Fruit fly (Drosophila melanogaster) whole organism, wandering third instar larva: ENCODE results near the gene Imp.

Experiments
- CG32264 ChIP-seq: fragments of 200-800 bp; sonication (Bioruptor generic); optimal IDR thresholded peaks from 2 replicates; lab custom pipeline; 2016; ENCODE audit warnings: missing biosample characterization, missing genetic modification characterization
- CG9705 ChIP-seq: fragments of 200-800 bp; sonication (Bioruptor generic); optimal IDR thresholded peaks from 2 replicates; lab custom pipeline; 2018; ENCODE audit warnings: missing biosample characterization, mild to moderate bottlenecking, missing genetic modification characterization
- CrebA ChIP-seq: fragments of 200-800 bp; sonication (Bioruptor generic); optimal IDR thresholded peaks from 2 replicates; lab custom pipeline; 2016; ENCODE audit warnings: missing biosample characterization, mild to moderate bottlenecking, missing genetic modification characterization, borderline replicate concordance
- Dif ChIP-seq: fragments of 200-275, 200-300 bp; sonication (Bioruptor generic); optimal IDR thresholded peaks from 2 replicates; lab custom pipeline; 2018; ENCODE audit warnings: missing biosample characterization, missing genetic modification characterization; ENCODE audit not compliant: partially characterized antibody
- GATAd ChIP-seq: sonication (Bioruptor generic); optimal IDR thresholded peaks from 2 replicates; lab custom pipeline; 2016; ENCODE audit warnings: missing biosample characterization, missing genetic modification characterization
- HLH106 ChIP-seq: fragments of 200-800 bp; optimal IDR thresholded peaks from 3 replicates; lab custom pipeline; 2019; ENCODE audit warnings: missing biosample characterization, mild to moderate bottlenecking, missing genetic modification characterization, moderate library complexity
- Hnf4 ChIP-seq: fragments of 200-800 bp; sonication (Bioruptor generic); optimal IDR thresholded peaks from 2 replicates; lab custom pipeline; 2016; ENCODE audit warnings: missing biosample characterization, mild to moderate bottlenecking, missing genetic modification characterization
- Hr78 ChIP-seq: fragments of >200 bp; optimal IDR thresholded peaks from 2 replicates; lab custom pipeline; 2017; ENCODE audit warnings: missing biosample characterization, missing genetic modification characterization
- Jra ChIP-seq: sonication (Bioruptor generic); optimal IDR thresholded peaks from 2 replicates; lab custom pipeline; 2016; ENCODE audit warnings: missing biosample characterization, missing genetic modification characterization
- Mio ChIP-seq: sonication (Bioruptor generic); optimal IDR thresholded peaks from 2 replicates; lab custom pipeline; 2016; ENCODE audit warnings: missing biosample characterization, missing genetic modification characterization
- Myc ChIP-seq: fragments of >200 bp; optimal IDR thresholded peaks from 2 replicates; lab custom pipeline; 2017
- OdsH ChIP-seq: fragments of 200-800 bp; sonication (Bioruptor generic); optimal IDR thresholded peaks from 2 replicates; lab custom pipeline; 2016; ENCODE audit warnings: missing biosample characterization, mild to moderate bottlenecking, missing genetic modification characterization
- Rel ChIP-seq, 2 experiments: fragments of 200-800 bp; sonication (Bioruptor generic) in 1 of 2; optimal IDR thresholded peaks; 2 replicates in 1 of 2; 3 replicates in 1 of 2; lab custom pipeline; 2016 to 2019; ENCODE audit warnings: mild to moderate bottlenecking in 2 of 2, missing biosample characterization in 2 of 2, missing genetic modification characterization in 2 of 2, moderate library complexity in 1 of 2
- Sp1 ChIP-seq: fragments of 200-800 bp; sonication (Bioruptor generic); optimal IDR thresholded peaks from 3 replicates; lab custom pipeline; 2019; ENCODE audit warnings: missing biosample characterization, mild to moderate bottlenecking, missing genetic modification characterization, moderate library complexity
- Vsx2 ChIP-seq: fragments of 200-300, 225-300 bp; sonication (Bioruptor generic); optimal IDR thresholded peaks from 2 replicates; lab custom pipeline; 2018; ENCODE audit warnings: missing biosample characterization, missing genetic modification characterization; ENCODE audit not compliant: partially characterized antibody
- brk ChIP-seq: fragments of 200-800 bp; sonication (Bioruptor generic); optimal IDR thresholded peaks from 2 replicates; lab custom pipeline; 2016; ENCODE audit warnings: missing biosample characterization, mild to moderate bottlenecking, missing genetic modification characterization
- dl ChIP-seq, 2 experiments: fragments of 175-275, 200-275 bp in 1 of 2; fragments of 200-275 bp in 1 of 2; sonication (Bioruptor generic); optimal IDR thresholded peaks; lab custom pipeline; 2018; ENCODE audit warnings: mild to moderate bottlenecking in 2 of 2, missing biosample characterization in 2 of 2, missing genetic modification characterization in 2 of 2, moderate library complexity in 2 of 2; ENCODE audit not compliant: partially characterized antibody in 2 of 2, insufficient read depth in 1 of 2
- dsf ChIP-seq: sonication (Bioruptor generic); optimal IDR thresholded peaks from 2 replicates; lab custom pipeline; 2016; ENCODE audit warnings: missing biosample characterization, missing genetic modification characterization, borderline replicate concordance
- ey ChIP-seq: fragments of 200-800 bp; sonication (Bioruptor generic); optimal IDR thresholded peaks from 2 replicates; lab custom pipeline; 2016; ENCODE audit warnings: missing biosample characterization, missing genetic modification characterization
- foxo ChIP-seq, 2 experiments: fragments of 200-800 bp; sonication (Bioruptor generic); optimal IDR thresholded peaks; 2 replicates in 1 of 2; 3 replicates in 1 of 2; lab custom pipeline; 2016 to 2017; ENCODE audit warnings: missing biosample characterization in 2 of 2, missing genetic modification characterization in 2 of 2
- fru ChIP-seq: fragments of 200-800 bp; sonication (Bioruptor generic); optimal IDR thresholded peaks from 3 replicates; lab custom pipeline; 2016; ENCODE audit warnings: missing biosample characterization, mild to moderate bottlenecking, missing genetic modification characterization
- h ChIP-seq: fragments of 200-800 bp; sonication (Bioruptor generic); optimal IDR thresholded peaks from 3 replicates; lab custom pipeline; 2016; ENCODE audit warnings: missing biosample characterization, mild to moderate bottlenecking, missing genetic modification characterization
- lola ChIP-seq: fragments of >200 bp; optimal IDR thresholded peaks from 2 replicates; lab custom pipeline; 2017; ENCODE audit warnings: missing biosample characterization, missing genetic modification characterization
- pan ChIP-seq: fragments of >200 bp; optimal IDR thresholded peaks from 2 replicates; lab custom pipeline; 2017
- psq ChIP-seq: fragments of 200-800 bp; sonication (Bioruptor generic); optimal IDR thresholded peaks from 3 replicates; lab custom pipeline; 2017; ENCODE audit warnings: missing biosample characterization, mild to moderate bottlenecking, missing genetic modification characterization, moderate library complexity
- rgr ChIP-seq: fragments of 200-800 bp; sonication (Bioruptor generic); optimal IDR thresholded peaks from 3 replicates; lab custom pipeline; 2016; ENCODE audit warnings: missing biosample characterization, mild to moderate bottlenecking, missing genetic modification characterization
- sage ChIP-seq: fragments of 200-800 bp; sonication (Bioruptor generic); optimal IDR thresholded peaks from 2 replicates; lab custom pipeline; 2016; ENCODE audit warnings: missing biosample characterization, mild to moderate bottlenecking, missing genetic modification characterization
- sv ChIP-seq: fragments of 200-800 bp; sonication (Bioruptor generic); optimal IDR thresholded peaks from 3 replicates; lab custom pipeline; 2016; ENCODE audit warnings: missing biosample characterization, missing genetic modification characterization
- tai ChIP-seq: sonication (Bioruptor generic); optimal IDR thresholded peaks from 2 replicates; lab custom pipeline; 2016; ENCODE audit warnings: missing biosample characterization, missing genetic modification characterization
- usp ChIP-seq: fragments of >200 bp; optimal IDR thresholded peaks from 2 replicates; lab custom pipeline; 2017; ENCODE audit warnings: missing biosample characterization, missing genetic modification characterization

Gene Imp

DNA sequence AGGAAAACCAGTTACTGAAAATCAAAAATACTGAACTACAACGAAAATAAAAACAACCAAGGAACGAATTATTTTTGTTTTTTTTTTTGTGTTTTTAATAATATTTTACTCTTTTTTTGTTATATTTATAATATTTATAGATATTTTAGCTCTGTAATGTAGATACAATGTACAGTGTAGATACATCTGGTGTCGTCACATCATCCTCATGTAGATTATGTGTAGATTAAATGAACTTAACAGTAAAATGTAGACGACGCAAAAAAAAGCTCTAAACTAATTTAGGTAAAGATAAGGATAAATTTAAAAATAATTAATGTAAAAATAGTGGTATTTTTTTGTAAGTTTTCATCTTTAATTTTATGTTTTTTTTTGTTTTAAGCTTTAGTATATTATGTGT lies 34.8 kb downstream of the Imp start:
- TF ChIP-seq h (GFP tag; lab: Kevin White, UChicago), result no peak

DNA sequence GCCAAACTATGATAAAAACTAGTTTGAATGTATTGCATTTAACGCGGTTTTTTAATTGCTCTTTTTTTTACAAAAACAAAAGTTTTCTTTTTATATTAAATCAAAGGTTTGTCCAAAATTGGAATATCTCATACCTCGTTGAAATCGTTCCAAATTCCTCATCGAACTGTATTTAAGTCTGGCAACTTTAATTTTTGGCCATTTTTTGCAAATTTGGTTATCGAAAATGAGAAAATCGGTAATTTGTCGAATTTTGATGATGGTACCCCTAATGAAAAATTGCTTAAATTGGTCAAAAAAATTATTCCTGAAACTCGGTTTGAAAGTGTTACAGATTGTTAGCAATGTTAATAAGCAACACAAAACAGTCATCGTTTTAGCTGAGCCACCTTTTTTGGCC lies 36.7 kb downstream of the Imp start:
- no peak for TF ChIP-seq sage (GFP tag; lab: Kevin White, UChicago)
- TF ChIP-seq GATAd (GFP tag; lab: Kevin White, UChicago), result no peak
- no peak for TF ChIP-seq pan (lab: Kevin White, UChicago)
- TF ChIP-seq dl (GFP tag; optimal IDR thresholded peaks at IDR 0.05; lab: Kevin White, UChicago; ENCODE audit: insufficient read depth in 1 of 2, partially characterized antibody in 2 of 2), result no peak
- no peak for TF ChIP-seq brk
- TF ChIP-seq Hnf4 (GFP tag; lab: Kevin White, UChicago), result no peak
- no peak for TF ChIP-seq ey (GFP tag; lab: Kevin White, UChicago)
- no peak for TF ChIP-seq dsf (GFP tag; lab: Kevin White, UChicago)
- TF ChIP-seq Hr78 (GFP tag; lab: Kevin White, UChicago), result no peak
- TF ChIP-seq Jra (GFP tag; lab: Kevin White, UChicago), result no peak
- TF ChIP-seq CrebA, result no peak
- TF ChIP-seq h (GFP tag; lab: Kevin White, UChicago), result no peak
- TF ChIP-seq HLH106 (tag; lab: Kevin White, UChicago), result no peak
- TF ChIP-seq Sp1 (GFP tag; lab: Kevin White, UChicago), result no peak
- no peak for TF ChIP-seq sv (GFP tag; lab: Kevin White, UChicago)
- TF ChIP-seq CG32264 (GFP tag; lab: Kevin White, UChicago), result no peak

DNA sequence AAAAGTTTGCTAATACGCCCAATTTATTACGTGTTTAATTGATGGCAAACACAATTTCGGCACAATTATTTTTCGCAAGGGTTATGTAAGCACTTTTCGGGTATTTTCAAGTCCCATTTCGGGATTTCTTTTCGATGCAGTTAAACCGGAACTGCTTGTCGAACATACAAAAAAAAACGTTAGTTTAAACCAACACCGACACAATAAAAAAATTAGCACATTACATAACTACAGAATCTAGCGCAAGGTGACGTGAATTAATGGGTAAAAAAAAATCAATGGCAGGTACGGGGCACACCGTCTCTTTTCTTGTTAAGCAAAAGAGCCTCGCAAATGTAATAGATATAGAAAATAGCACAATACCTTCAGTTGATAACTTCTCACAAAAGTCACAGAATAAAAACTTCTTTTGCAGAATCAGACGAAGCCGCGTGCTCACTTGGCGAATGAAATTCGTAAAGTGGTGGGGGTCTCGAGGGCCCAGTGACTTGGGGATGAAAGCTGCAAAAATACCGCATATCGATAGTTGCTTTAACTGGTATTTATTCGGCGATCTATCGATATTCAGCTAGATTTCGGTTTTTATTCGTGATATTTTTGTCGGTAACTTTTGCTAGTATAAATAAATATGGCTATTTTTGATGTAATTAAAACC lies 37.5 kb downstream of the Imp start, which contains the start of the genes Ant2 and sesB:
TSS of gene Ant2 (minus strand) at position 465 of the 655 bp plus-strand sequence.
TSS of gene sesB (minus strand) at position 516 of the 655 bp plus-strand sequence.
- TF ChIP-seq Hr78 (GFP tag; lab: Kevin White, UChicago), result no peak
- peak; percentile 62 for TF ChIP-seq Dif (GFP tag; lab: Kevin White, UChicago)
- TF ChIP-seq usp (GFP tag; lab: Kevin White, UChicago), result no peak
- TF ChIP-seq sage (GFP tag; lab: Kevin White, UChicago), result no peak
- no peak for TF ChIP-seq Vsx2 (GFP tag; lab: Kevin White, UChicago)
- TF ChIP-seq CG9705 (GFP tag; lab: Kevin White, UChicago), result no peak
- TF ChIP-seq Rel (GFP tag; optimal IDR thresholded peaks at IDR 0.05; lab: Kevin White, UChicago), result no peak
- TF ChIP-seq Rel (tag; optimal IDR thresholded peaks at IDR 0.05; lab: Kevin White, UChicago), result peak; percentile 6
- no peak for TF ChIP-seq dl (GFP tag; optimal IDR thresholded peaks at IDR 0.05; lab: Kevin White, UChicago; ENCODE audit: insufficient read depth in 1 of 2, partially characterized antibody in 2 of 2)
- TF ChIP-seq Mio (GFP tag; lab: Kevin White, UChicago), result no peak
- TF ChIP-seq Sp1 (GFP tag; lab: Kevin White, UChicago), result no peak
- no peak for TF ChIP-seq psq (GFP tag; lab: Kevin White, UChicago)
- no peak for TF ChIP-seq sv (GFP tag; lab: Kevin White, UChicago)
- TF ChIP-seq dsf (GFP tag; lab: Kevin White, UChicago), result no peak
- TF ChIP-seq Myc (lab: Kevin White, UChicago), result no peak

DNA sequence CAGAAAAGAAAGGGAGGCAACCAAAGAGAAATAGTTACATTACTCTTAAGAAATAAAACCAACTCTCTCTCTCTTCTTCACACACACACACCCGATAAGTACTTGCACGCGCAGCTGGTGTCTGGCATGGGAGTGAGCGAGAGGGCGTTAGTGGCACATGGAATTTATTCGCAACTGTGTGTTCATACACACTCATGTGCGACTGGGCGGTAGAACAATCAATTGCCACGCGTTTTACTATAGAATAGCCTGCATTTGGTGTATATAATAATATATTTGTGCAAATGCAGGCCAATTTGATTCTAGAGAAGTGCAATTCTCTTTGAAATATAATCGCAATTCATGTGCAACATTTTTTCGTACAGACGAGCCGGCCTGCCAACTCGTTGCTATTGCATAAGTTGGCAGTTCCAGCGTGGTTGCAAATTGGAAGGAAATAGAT lies 38.1 kb downstream of the Imp start:
- no peak for TF ChIP-seq foxo (GFP tag; optimal IDR thresholded peaks at IDR 0.05; lab: Kevin White, UChicago)
- peak; percentile 5 for TF ChIP-seq Hnf4 (GFP tag; lab: Kevin White, UChicago)
- no peak for TF ChIP-seq OdsH (GFP tag; lab: Kevin White, UChicago)
- TF ChIP-seq brk, result peak; percentile 36
- peak; percentile 39 for TF ChIP-seq Sp1 (GFP tag; lab: Kevin White, UChicago)
- TF ChIP-seq Hr78 (GFP tag; lab: Kevin White, UChicago), result no peak
- TF ChIP-seq dl (GFP tag; optimal IDR thresholded peaks at IDR 0.05; lab: Kevin White, UChicago; ENCODE audit: insufficient read depth in 1 of 2, partially characterized antibody in 2 of 2), result peak in 1 of 2 experiments; percentile 51
- TF ChIP-seq dsf (GFP tag; lab: Kevin White, UChicago), result no peak
- peak; percentile 37 for TF ChIP-seq Dif (GFP tag; lab: Kevin White, UChicago)
- peak; percentile 15 for TF ChIP-seq fru
- TF ChIP-seq Rel (GFP tag; optimal IDR thresholded peaks at IDR 0.05; lab: Kevin White, UChicago), result no peak
- peak; percentile 3 for TF ChIP-seq Rel (tag; optimal IDR thresholded peaks at IDR 0.05; lab: Kevin White, UChicago)
- TF ChIP-seq Myc (lab: Kevin White, UChicago), result peak; percentile 57
- TF ChIP-seq Mio (GFP tag; lab: Kevin White, UChicago), result no peak
- TF ChIP-seq CrebA, result peak; percentile 67
- TF ChIP-seq h (GFP tag; lab: Kevin White, UChicago), result peak; percentile 61
- TF ChIP-seq lola (GFP tag; lab: Kevin White, UChicago), result no peak
- no peak for TF ChIP-seq sv (GFP tag; lab: Kevin White, UChicago)
- peak; percentile 46 for TF ChIP-seq rgr (GFP tag; lab: Kevin White, UChicago)
- no peak for TF ChIP-seq sage (GFP tag; lab: Kevin White, UChicago)
- TF ChIP-seq Jra (GFP tag; lab: Kevin White, UChicago), result no peak
- no peak for TF ChIP-seq pan (lab: Kevin White, UChicago)
- no peak for TF ChIP-seq tai (GFP tag; lab: Kevin White, UChicago)
